Fruit fly (Drosophila melanogaster) whole organism, adult: ENCODE results near the gene Cdk1.

Experiments used
- CG12768 ChIP-seq: fragments of 200-800 bp; sonication (Bioruptor generic); optimal IDR thresholded peaks from 2 replicates; lab custom pipeline; 2017; ENCODE audit warnings: missing biosample characterization, missing genetic modification characterization, mild to moderate bottlenecking, moderate library complexity, missing genetic modification reagents
- CG33017 ChIP-seq: fragments of 200-800 bp; sonication (Bioruptor generic); optimal IDR thresholded peaks from 2 replicates; lab custom pipeline; 2018; ENCODE audit warnings: missing biosample characterization, mild to moderate bottlenecking, missing genetic modification characterization, moderate library complexity
- CG7045 ChIP-seq: fragments of 200-800 bp; sonication (Bioruptor generic); optimal IDR thresholded peaks from 2 replicates; lab custom pipeline; 2017; ENCODE audit warnings: missing biosample characterization, mild to moderate bottlenecking, missing genetic modification characterization
- Clk ChIP-seq: fragments of 200-800 bp; sonication (Bioruptor generic); optimal IDR thresholded peaks from 2 replicates; lab custom pipeline; 2017; ENCODE audit warnings: missing biosample characterization, missing genetic modification characterization
- cic ChIP-seq: fragments of 200-800 bp; sonication (Bioruptor generic); optimal IDR thresholded peaks from 2 replicates; lab custom pipeline; 2017; ENCODE audit warnings: missing biosample characterization, mild to moderate bottlenecking, missing genetic modification characterization, moderate library complexity
- kay ChIP-seq: fragments of 200-800 bp; sonication (Bioruptor generic); peaks from one replicate; lab custom pipeline; 2016; ENCODE audit warnings: missing biosample characterization, missing genetic modification characterization, borderline replicate concordance
- tj ChIP-seq: fragments of 200-800 bp; sonication (Bioruptor generic); optimal IDR thresholded peaks from 3 replicates; lab custom pipeline; 2017; ENCODE audit warnings: missing biosample characterization, mild to moderate bottlenecking, missing genetic modification characterization, moderate library complexity
- toe ChIP-seq: fragments of 200-800 bp; sonication (Bioruptor generic); optimal IDR thresholded peaks from 2 replicates; lab custom pipeline; 2016; ENCODE audit warnings: missing biosample characterization, missing genetic modification characterization

DNA sequence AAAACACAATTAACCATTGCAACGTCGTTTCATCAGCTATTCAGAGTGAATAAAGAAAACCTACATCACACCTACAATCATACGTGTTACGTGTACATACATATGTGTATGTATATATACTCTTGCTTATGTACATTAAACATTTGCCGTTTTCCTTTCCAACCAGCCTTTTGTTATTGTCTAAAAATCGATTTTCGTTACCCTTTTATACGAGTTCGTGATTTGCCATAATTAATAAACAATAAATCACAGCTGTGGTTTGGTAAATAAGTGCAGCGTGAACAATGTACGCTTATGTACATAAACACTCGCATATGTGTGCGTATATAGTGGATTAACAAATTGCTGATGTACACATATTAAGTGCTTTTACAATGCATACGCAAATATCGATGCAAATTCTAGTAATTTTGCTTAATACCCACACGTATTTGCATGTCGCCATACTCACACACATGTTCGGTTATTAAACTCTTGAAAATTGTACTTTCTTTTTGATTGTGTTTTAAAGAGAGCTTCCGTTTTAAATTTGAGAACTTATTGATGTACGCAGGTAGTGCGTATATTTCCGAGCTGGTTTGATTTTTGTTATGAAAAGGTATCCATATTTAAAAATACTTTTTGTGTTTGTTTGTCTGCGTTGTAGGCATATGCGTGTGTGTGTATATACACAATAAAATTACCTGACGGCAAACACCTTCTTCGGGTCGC lies 11.0 kb upstream of the Cdk1 start:
- peak; percentile 84 for TF ChIP-seq tj (GFP tag; lab: Kevin White, UChicago)
- no peak for TF ChIP-seq CG33017 (tag; lab: Kevin White, UChicago)
- no peak for TF ChIP-seq Clk
- peak; percentile 99 for TF ChIP-seq kay
- TF ChIP-seq CG12768: no peak
- no peak for TF ChIP-seq toe
- peak; percentile 59 for TF ChIP-seq cic
- no peak for TF ChIP-seq CG7045
